Worm (Caenorhabditis elegans) whole organism, young adult: ENCODE measurements around the gene srx-119.

Experiments used
- C17E4.6 ChIP-seq: fragments of 200-800 bp; sonication (Bioruptor generic); IDR thresholded peaks from 2 replicates; pipeline ENCODE4 v1.3.6; 2022; ENCODE audit warnings: missing genetic modification reagents, missing genetic modification characterization, missing compliant biosample characterization
- D2030.7 ChIP-seq: fragments of 200-800 bp; sonication (Bioruptor generic); IDR thresholded peaks from 2 replicates; pipeline ENCODE4 v1.3.6; 2022; ENCODE audit warnings: missing genetic modification reagents, missing genetic modification characterization, missing compliant biosample characterization
- F37B4.10 ChIP-seq: fragments of 200-800 bp; sonication (Bioruptor generic); IDR thresholded peaks from 2 replicates; pipeline ENCODE4 v1.3.6; 2022; ENCODE audit warnings: missing genetic modification characterization, missing compliant biosample characterization
- F39B2.1 ChIP-seq: fragments of 200-800 bp; sonication (Bioruptor generic); IDR thresholded peaks from 2 replicates; pipeline ENCODE4 v1.3.6; 2022; ENCODE audit warnings: missing genetic modification reagents, missing genetic modification characterization, missing compliant biosample characterization
- F49E8.2 ChIP-seq: sonication (generic microtip); optimal IDR thresholded peaks from 3 replicates; lab custom pipeline; 2017; ENCODE audit warnings: missing genetic modification characterization, mild to moderate bottlenecking, missing compliant biosample characterization, antibody characterized with exemption, moderate library complexity; ENCODE audit not compliant: insufficient read depth
- F52B5.7 ChIP-seq: sonication (generic microtip); optimal IDR thresholded peaks from 2 replicates; lab custom pipeline; 2016; ENCODE audit warnings: mild to moderate bottlenecking, missing genetic modification characterization, missing compliant biosample characterization
- K12H6.12 ChIP-seq: fragments of 200-800 bp; sonication (Bioruptor generic); optimal IDR thresholded peaks from 2 replicates; lab custom pipeline; 2018; ENCODE audit warnings: mild to moderate bottlenecking, missing genetic modification characterization, missing compliant biosample characterization
- T07F8.4 ChIP-seq: sonication (generic microtip); optimal IDR thresholded peaks from 2 replicates; lab custom pipeline; 2016; ENCODE audit warnings: mild to moderate bottlenecking, missing genetic modification characterization, moderate library complexity, missing compliant biosample characterization
- Y53F4B.3 ChIP-seq: fragments of 200-800 bp; sonication (Bioruptor generic); IDR thresholded peaks from 2 replicates; pipeline ENCODE4 v1.3.6; 2022; ENCODE audit warnings: missing genetic modification reagents, missing genetic modification characterization, missing compliant biosample characterization
- Y53G8AR.9 ChIP-seq: fragments of 200-800 bp; sonication (Bioruptor generic); conservative IDR thresholded peaks from 2 replicates; pipeline ENCODE4 v1.3.6; 2022; ENCODE audit warnings: missing genetic modification reagents, missing genetic modification characterization, missing compliant biosample characterization
- ama-1 ChIP-seq, 3 experiments: fragments of 150-350 bp in 1 of 3; sonication (generic microtip) in 2 of 3; optimal IDR thresholded peaks; 2 replicates each; lab custom pipeline; 2014 to 2018; ENCODE audit warnings: missing biosample characterization in 2 of 3, missing genetic modification characterization in 2 of 3, missing genetic modification reagents in 2 of 3
- bed-2 ChIP-seq: fragments of 200-800 bp; sonication (Bioruptor generic); IDR thresholded peaks from 2 replicates; pipeline ENCODE4 v1.3.6; 2022; ENCODE audit warnings: missing genetic modification reagents, missing genetic modification characterization, missing compliant biosample characterization
- cebp-2 ChIP-seq: fragments of 200-800 bp; sonication (Bioruptor generic); IDR thresholded peaks from 2 replicates; pipeline ENCODE4 v1.3.6; 2022; ENCODE audit warnings: missing genetic modification characterization, missing compliant biosample characterization
- ceh-40 ChIP-seq: fragments of 200-800 bp; sonication (Bioruptor generic); IDR thresholded peaks from 2 replicates; pipeline ENCODE4 v1.3.6; 2022; ENCODE audit warnings: missing genetic modification characterization, missing compliant biosample characterization
- die-1 ChIP-seq: sonication (generic microtip); optimal IDR thresholded peaks from 2 replicates; lab custom pipeline; 2016; ENCODE audit warnings: missing genotype, mild to moderate bottlenecking, missing genetic modification characterization, missing compliant biosample characterization
- egl-18 ChIP-seq: fragments of 200-800 bp; sonication (Bioruptor generic); IDR thresholded peaks from 2 replicates; pipeline ENCODE4 v1.3.6; 2022; ENCODE audit warnings: missing genetic modification reagents, missing genetic modification characterization, missing compliant biosample characterization
- ekl-4 ChIP-seq: fragments of 200-800 bp; sonication (Bioruptor generic); IDR thresholded peaks from 2 replicates; pipeline ENCODE4 v1.3.6; 2022; ENCODE audit warnings: missing genetic modification reagents, missing genetic modification characterization, missing compliant biosample characterization
- ets-4 ChIP-seq: fragments of 200-800 bp; sonication (Bioruptor generic); optimal IDR thresholded peaks from 2 replicates; lab custom pipeline; 2018; ENCODE audit warnings: mild to moderate bottlenecking, missing genetic modification characterization, missing compliant biosample characterization
- hrde-1 ChIP-seq: sonication (generic microtip); optimal IDR thresholded peaks from 2 replicates; lab custom pipeline; 2016; ENCODE audit warnings: missing genetic modification characterization, mild to moderate bottlenecking, missing compliant biosample characterization, moderate library complexity, missing genotype, missing genetic modification reagents, borderline replicate concordance
- hsf-1 ChIP-seq: fragments of 200-800 bp; sonication (Bioruptor generic); IDR thresholded peaks from 2 replicates; pipeline ENCODE4 v1.3.6; 2022; ENCODE audit warnings: missing genetic modification reagents, missing genetic modification characterization, missing compliant biosample characterization
- let-526 ChIP-seq: fragments of 200-800 bp; sonication (Bioruptor generic); IDR thresholded peaks from 2 replicates; pipeline ENCODE4 v1.3.6; 2022; ENCODE audit warnings: missing genetic modification reagents, missing genetic modification characterization, missing compliant biosample characterization
- let-607 ChIP-seq, 2 experiments: fragments of 200-800 bp in 1 of 2; sonication (Bioruptor generic) in 1 of 2; sonication (generic microtip) in 1 of 2; optimal IDR thresholded peaks; 2 replicates each; lab custom pipeline; 2016 to 2018; ENCODE audit warnings: mild to moderate bottlenecking in 2 of 2, missing compliant biosample characterization in 2 of 2, missing genetic modification characterization in 2 of 2, moderate library complexity in 2 of 2, missing genotype in 1 of 2
- lin-35 ChIP-seq, 3 experiments: fragments of 150-350 bp in 2 of 3; sonication (generic microtip) in 1 of 3; optimal IDR thresholded peaks; 2 replicates each; lab custom pipeline; 2014 to 2018; ENCODE audit warnings: missing biosample characterization in 3 of 3, missing genetic modification characterization in 3 of 3, missing genetic modification reagents in 3 of 3
- lsy-27 ChIP-seq: sonication (generic microtip); optimal IDR thresholded peaks from 2 replicates; lab custom pipeline; 2017; ENCODE audit warnings: missing genetic modification characterization, mild to moderate bottlenecking, missing compliant biosample characterization, antibody characterized with exemption, missing genotype, borderline replicate concordance; ENCODE audit not compliant: insufficient read depth
- madf-3 ChIP-seq: fragments of 200-800 bp; sonication (Bioruptor generic); IDR thresholded peaks from 2 replicates; pipeline ENCODE4 v1.3.6; 2022; ENCODE audit warnings: missing genetic modification reagents, missing genetic modification characterization, missing compliant biosample characterization
- mcd-1 ChIP-seq: fragments of 200-800 bp; sonication (Bioruptor generic); IDR thresholded peaks from 2 replicates; pipeline ENCODE4 v1.3.6; 2022; ENCODE audit warnings: missing genetic modification reagents, missing genetic modification characterization, missing compliant biosample characterization
- nfya-2 ChIP-seq: fragments of 200-800 bp; sonication (Bioruptor generic); IDR thresholded peaks from 2 replicates; pipeline ENCODE4 v1.3.6; 2022; ENCODE audit warnings: missing genetic modification reagents, missing genetic modification characterization, missing compliant biosample characterization
- nhr-27 ChIP-seq: fragments of 200-800 bp; sonication (Bioruptor generic); optimal IDR thresholded peaks from 2 replicates; lab custom pipeline; 2018; ENCODE audit warnings: mild to moderate bottlenecking, missing genetic modification characterization, moderate library complexity, missing compliant biosample characterization
- nhr-80 ChIP-seq: sonication (generic microtip); optimal IDR thresholded peaks from 2 replicates; lab custom pipeline; 2016; ENCODE audit warnings: missing genetic modification characterization, missing compliant biosample characterization
- rpc-1 ChIP-seq, 2 experiments: fragments of 150-350 bp in 1 of 2; sonication (generic microtip) in 1 of 2; optimal IDR thresholded peaks; 2 replicates each; lab custom pipeline; 2014 to 2018; ENCODE audit warnings: missing biosample characterization in 1 of 2, missing genetic modification characterization in 1 of 2, missing genetic modification reagents in 1 of 2, missing genotype in 1 of 2
- tbx-9 ChIP-seq: sonication (generic microtip); optimal IDR thresholded peaks from 2 replicates; lab custom pipeline; 2016; ENCODE audit warnings: borderline replicate concordance, missing genetic modification characterization, inconsistent platforms, missing compliant biosample characterization
- unc-130 ChIP-seq: sonication (generic microtip); optimal IDR thresholded peaks from 2 replicates; lab custom pipeline; 2016; ENCODE audit warnings: missing genetic modification reagents, missing genetic modification characterization, missing compliant biosample characterization
- unc-62 ChIP-seq: fragments of 150-350 bp; optimal IDR thresholded peaks from 2 replicates; lab custom pipeline; 2014; ENCODE audit warnings: missing biosample characterization, missing genetic modification reagents, missing genetic modification characterization
- zfh-2 ChIP-seq: fragments of 200-800 bp; sonication (Bioruptor generic); conservative IDR thresholded peaks from 2 replicates; pipeline ENCODE4 v1.3.6; 2022; ENCODE audit warnings: missing genetic modification reagents, missing genetic modification characterization, missing compliant biosample characterization
- ztf-18 ChIP-seq: sonication (generic microtip); optimal IDR thresholded peaks from 2 replicates; lab custom pipeline; 2016; ENCODE audit warnings: missing genotype, mild to moderate bottlenecking, missing genetic modification characterization, missing compliant biosample characterization

The srx-119 gene

DNA sequence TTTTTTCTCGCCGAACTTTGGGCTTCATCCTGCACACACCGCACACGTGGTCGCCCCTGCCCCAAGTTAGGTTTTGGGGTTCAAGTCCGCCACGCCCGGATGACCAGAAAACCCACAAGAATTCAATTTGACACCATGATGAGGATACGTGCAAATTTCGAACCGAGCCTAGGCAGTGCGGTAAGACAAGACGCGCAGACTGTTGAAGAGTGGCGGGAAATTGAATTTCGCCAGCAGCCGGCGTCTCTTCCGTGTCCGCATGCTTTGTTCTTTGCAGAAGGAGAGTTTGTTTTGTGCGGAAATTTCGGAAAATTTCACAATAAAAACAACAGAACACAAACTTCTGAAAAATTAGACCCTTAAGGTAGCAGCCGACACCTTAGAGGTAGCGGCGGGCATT, 28.1 kb upstream of the srx-119 start:
- TF ChIP-seq zfh-2 = peak; percentile 42; the same call in 1 of the 2 replicates
- TF ChIP-seq Y53F4B.3 (GFP tag; lab: Robert Waterston, UW) = no peak

DNA sequence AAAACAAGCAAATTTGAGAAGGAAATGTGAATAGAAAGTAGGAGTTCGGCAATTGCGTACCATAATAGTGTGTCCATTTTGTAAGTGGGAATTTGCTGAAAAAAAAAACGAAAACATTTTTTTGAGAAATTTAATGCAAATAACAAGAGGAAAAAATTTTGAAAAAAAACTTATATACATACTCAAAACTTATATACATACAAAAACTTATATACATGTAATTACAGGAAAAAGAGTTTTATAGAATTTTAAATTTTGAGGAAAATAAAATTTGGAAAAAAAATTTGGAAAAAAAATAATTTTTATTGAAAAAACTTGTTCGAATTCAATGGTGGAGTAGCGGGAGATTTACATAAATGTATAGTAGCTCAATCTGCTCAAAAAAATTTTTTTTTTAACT, 25.3 kb upstream of the srx-119 start, which contains the start of gene ador-1:
ador-1 (minus strand) TSS at position 101 of the 400 bp plus-strand sequence.
- TF ChIP-seq ekl-4 = no peak
- no peak for TF ChIP-seq mcd-1
- TF ChIP-seq nhr-80 = no peak
- TF ChIP-seq F49E8.2 (tag; lab: Kevin White, UChicago) = no peak
- no peak for TF ChIP-seq F37B4.10 (GFP tag; lab: Robert Waterston, UW)
- no peak for TF ChIP-seq hsf-1 (GFP tag; lab: Robert Waterston, UW)
- TF ChIP-seq unc-62 (GFP tag; lab: Kevin White, UChicago) = no peak
- TF ChIP-seq ets-4 (GFP tag; lab: Kevin White, UChicago) = no peak
- TF ChIP-seq T07F8.4 (tag; lab: Kevin White, UChicago) = no peak
- TF ChIP-seq ztf-18 = no peak
- no peak for TF ChIP-seq nhr-27 (tag; lab: Kevin White, UChicago)

DNA sequence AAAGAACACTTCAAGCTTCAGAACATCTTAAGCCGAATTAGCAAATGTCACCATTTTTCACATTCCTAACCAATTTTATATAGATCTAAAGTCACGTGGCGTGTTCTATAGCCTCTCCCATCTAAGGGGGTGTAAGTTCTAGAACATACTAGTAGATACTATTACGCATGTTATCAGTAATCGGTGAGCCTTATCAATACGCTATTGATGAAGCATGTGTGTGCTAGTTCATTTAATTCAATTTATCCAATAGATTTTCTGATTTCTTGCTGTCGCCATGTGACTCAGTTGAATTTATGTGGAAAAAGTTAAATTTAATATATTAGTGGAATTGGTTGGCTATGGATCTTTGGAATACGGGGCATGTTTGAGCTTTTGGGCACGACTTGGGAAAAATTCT, 21.5 kb upstream of the srx-119 start:
- TF ChIP-seq unc-130 (GFP tag; lab: Kevin White, UChicago) = no peak
- no peak for TF ChIP-seq madf-3 (GFP tag; lab: Robert Waterston, UW)
- TF ChIP-seq egl-18 (GFP tag; lab: Robert Waterston, UW) = no peak
- no peak for TF ChIP-seq let-607 (tag; optimal IDR thresholded peaks at IDR 0.05; lab: Kevin White, UChicago)
- TF ChIP-seq Y53G8AR.9 (GFP tag; lab: Robert Waterston, UW) = no peak
- no peak for TF ChIP-seq die-1 (tag; lab: Kevin White, UChicago)
- TF ChIP-seq ceh-40 = no peak
- TF ChIP-seq lsy-27 = no peak
- no peak for TF ChIP-seq bed-2 (GFP tag; lab: Robert Waterston, UW)
- TF ChIP-seq hrde-1 (tag; lab: Kevin White, UChicago) = no peak
- no peak for TF ChIP-seq F52B5.7 (tag; lab: Kevin White, UChicago)
- no peak for TF ChIP-seq Y53F4B.3 (GFP tag; lab: Robert Waterston, UW)
- TF ChIP-seq nfya-2 (GFP tag; lab: Robert Waterston, UW) = no peak

DNA sequence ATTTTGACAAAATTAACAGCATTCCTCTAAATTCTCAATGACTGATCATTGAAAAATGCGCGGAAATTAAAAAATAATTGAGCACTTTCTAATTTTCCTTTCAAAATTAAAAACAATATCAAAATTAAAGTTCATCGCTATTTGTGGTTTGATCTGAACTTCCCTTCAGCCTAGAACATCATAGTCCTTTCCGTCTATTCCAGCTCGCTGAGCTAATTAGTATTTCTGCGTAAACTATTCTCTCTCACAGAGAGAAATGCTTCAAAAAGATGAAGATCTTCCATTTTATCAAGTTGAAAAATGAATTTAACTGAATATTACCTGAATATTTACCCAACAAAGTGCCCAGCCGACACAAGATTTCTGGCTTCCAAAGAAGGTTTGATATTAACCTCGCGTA, 21.0 kb upstream of the srx-119 start, which contains the start of gene srh-68:
srh-68 (plus strand) TSS at position 301 of the 400 bp plus-strand sequence.
- TF ChIP-seq rpc-1 (optimal IDR thresholded peaks at IDR 0.05; lab: Kevin White, UChicago) (no peak), rpc-1 (tag; optimal IDR thresholded peaks at IDR 0.05; lab: Kevin White, UChicago) (no peak), F52B5.7 (tag; lab: Kevin White, UChicago) (no peak), let-526 (GFP tag; lab: Robert Waterston, UW) (no peak), cebp-2 (GFP tag; lab: Robert Waterston, UW) (no peak), nhr-27 (tag; lab: Kevin White, UChicago) (no peak), C17E4.6 (GFP tag; lab: Robert Waterston, UW) (no peak), F39B2.1 (no peak), madf-3 (GFP tag; lab: Robert Waterston, UW) (no peak), D2030.7 (GFP tag; lab: Robert Waterston, UW) (no peak)

DNA sequence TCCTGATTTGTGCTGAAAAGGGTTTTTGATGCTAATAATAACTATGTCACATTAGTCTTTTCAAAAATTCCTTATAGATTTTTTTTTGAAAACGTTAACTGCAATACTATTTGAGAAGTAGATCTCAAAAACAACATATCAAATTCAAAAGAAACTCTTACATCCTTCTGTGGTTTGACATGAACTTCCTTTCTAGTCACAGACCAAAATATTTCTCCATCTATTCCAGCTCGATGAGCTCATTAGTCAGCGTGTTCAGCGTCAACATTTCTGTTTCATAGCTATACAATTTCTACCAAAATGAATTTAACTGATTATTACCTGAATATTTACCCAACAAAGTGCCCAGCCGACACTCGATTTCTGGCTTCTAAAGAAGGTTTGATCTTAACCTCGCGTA, 19.4 kb upstream of the srx-119 start, which contains the start of gene srh-67:
srh-67 (plus strand) TSS at position 301 of the 400 bp plus-strand sequence.
- no peak for TF ChIP-seq tbx-9 (tag; lab: Kevin White, UChicago)
- TF ChIP-seq lin-35 (GFP tag; optimal IDR thresholded peaks at IDR 0.05; lab: Kevin White, UChicago) = no peak
- TF ChIP-seq ama-1 (optimal IDR thresholded peaks at IDR 0.05; lab: Kevin White, UChicago) = no peak
- no peak for TF ChIP-seq ama-1 (GFP tag; optimal IDR thresholded peaks at IDR 0.05; lab: Kevin White, UChicago)
- TF ChIP-seq K12H6.12 (tag; lab: Kevin White, UChicago) = no peak
- TF ChIP-seq, all 124 proteins: peak for 0
